Fruit fly (Drosophila melanogaster): ENCODE data around the gene Jupiter.

DNA sequence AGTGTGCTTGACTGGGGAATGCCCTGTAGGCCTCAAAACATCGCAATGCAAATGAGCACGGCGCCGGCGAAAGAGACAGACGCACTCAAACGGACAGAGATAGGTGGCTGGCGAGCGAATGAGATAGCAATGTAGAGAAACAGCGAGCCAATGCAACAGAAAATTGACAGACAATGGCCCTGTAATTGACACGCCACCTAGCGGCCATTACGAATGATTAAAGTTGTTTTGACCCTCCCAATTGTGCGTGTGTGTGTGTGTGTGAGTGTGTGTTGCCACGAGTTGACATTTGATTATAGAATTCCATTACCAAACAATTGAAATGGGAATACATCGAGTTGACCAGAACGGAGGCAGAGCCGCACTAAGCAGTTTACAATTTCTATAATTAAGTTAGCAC, 75.6 kb downstream of the Jupiter start:
- TF ChIP-seq tai (GFP tag; optimal IDR thresholded peaks at IDR 0.05) (no peak), sv (GFP tag; optimal IDR thresholded peaks at IDR 0.05) (no peak)

Data from whole organism, wandering third instar larva.